Worm (Caenorhabditis elegans) whole organism, mixed stage, embryonic: ENCODE results near the gene T23B5.6.

Source experiments
- M03D4.4 ChIP-seq: sonication (generic microtip); optimal IDR thresholded peaks from 2 replicates; lab custom pipeline; 2017; ENCODE audit warnings: mild to moderate bottlenecking, missing genetic modification characterization, missing compliant biosample characterization
- blmp-1 ChIP-seq: fragments of 150-350 bp; optimal IDR thresholded peaks from 2 replicates; lab custom pipeline; 2014; ENCODE audit warnings: missing biosample characterization, missing genetic modification characterization
- ham-2 ChIP-seq: fragments of 200-800 bp; sonication (Bioruptor generic); optimal IDR thresholded peaks from 2 replicates; lab custom pipeline; 2018; ENCODE audit warnings: mild to moderate bottlenecking, missing genetic modification characterization, missing compliant biosample characterization
- lin-13 ChIP-seq: fragments of 150-350 bp; optimal IDR thresholded peaks from 2 replicates; lab custom pipeline; 2014; ENCODE audit warnings: missing biosample characterization, missing genetic modification characterization
- nhr-237 ChIP-seq: fragments of 150-350 bp; optimal IDR thresholded peaks from 2 replicates; lab custom pipeline; 2014; ENCODE audit warnings: missing biosample characterization, missing genetic modification characterization
- unc-62 ChIP-seq: fragments of 150-350 bp; optimal IDR thresholded peaks from 2 replicates; lab custom pipeline; 2014; ENCODE audit warnings: missing biosample characterization, missing genetic modification reagents, missing genetic modification characterization
- zip-8 ChIP-seq: fragments of 150-350 bp; optimal IDR thresholded peaks from 2 replicates; lab custom pipeline; 2014; ENCODE audit warnings: missing biosample characterization, missing genetic modification characterization

ce11 chrIV:12703811-12704210, 26.8 kb upstream of the T23B5.6 start, which contains the start of gene C27D8.4:
- TF ChIP-seq ham-2 (GFP tag; lab: Kevin White, UChicago) (no peak), unc-62 (GFP tag; lab: Kevin White, UChicago) (no peak), blmp-1 (no peak), lin-13 (tag; lab: Kevin White, UChicago) (no peak), nhr-237 (no peak), zip-8 (tag; lab: Kevin White, UChicago) (no peak), M03D4.4 (tag; lab: Kevin White, UChicago) (no peak)
